Fruit fly (Drosophila melanogaster): ENCODE results near the gene Septin1.

Septin1 gene

dm6 chrX:21315852-21316251, 42.2 kb upstream of the Septin1 start, which contains the start of gene Rpt6 (continued):
- TF ChIP-seq CG34224 (GFP tag; IDR thresholded peaks at IDR 0.05; ENCODE audit: partially characterized antibody) (peak; percentile 60), CG18011 (GFP tag; optimal IDR thresholded peaks at IDR 0.05) (no peak), fd64A (GFP tag; optimal IDR thresholded peaks at IDR 0.05) (no peak), Opbp (GFP tag; IDR thresholded peaks at IDR 0.05; ENCODE audit: partially characterized antibody) (peak; percentile 80), lilli (GFP tag; optimal IDR thresholded peaks at IDR 0.05) (peak; percentile 11), pzg (GFP tag; optimal IDR thresholded peaks at IDR 0.05) (peak; percentile 80), CG33213 (GFP tag; optimal IDR thresholded peaks at IDR 0.05) (peak; percentile 20), CG16863 (GFP tag; optimal IDR thresholded peaks at IDR 0.05) (peak; percentile 9), CG16813 (GFP tag; IDR thresholded peaks at IDR 0.05; ENCODE audit: partially characterized antibody) (peak; percentile 69), knrl (GFP tag; IDR thresholded peaks at IDR 0.05; ENCODE audit: partially characterized antibody) (peak; percentile 73), nmo (GFP tag; optimal IDR thresholded peaks at IDR 0.05) (peak; percentile 31), Dref (GFP tag; IDR thresholded peaks at IDR 0.05) (peak; percentile 95), trem (tag; optimal IDR thresholded peaks at IDR 0.05) (peak; percentile 12), h (optimal IDR thresholded peaks at IDR 0.05) (no peak), CG30020 (tag; optimal IDR thresholded peaks at IDR 0.05) (peak; percentile 10), kay (GFP tag; optimal IDR thresholded peaks at IDR 0.05) (peak; percentile 12), Meics (GFP tag; optimal IDR thresholded peaks at IDR 0.05) (no peak), CG4617 (GFP tag; optimal IDR thresholded peaks at IDR 0.05; ENCODE audit: borderline replicate concordance) (peak; percentile 36), MBD-R2 (GFP tag; IDR thresholded peaks at IDR 0.05) (peak; percentile 65), Dek (tag; optimal IDR thresholded peaks at IDR 0.05) (no peak), mld (GFP tag; IDR thresholded peaks at IDR 0.05; ENCODE audit: partially characterized antibody) (peak; percentile 26; the same call in 1 of the 3 replicates), Med (GFP tag) (peak; percentile 84), amos (GFP tag; IDR thresholded peaks at IDR 0.05; ENCODE audit: partially characterized antibody) (peak; percentile 81), insv (GFP tag; optimal IDR thresholded peaks at IDR 0.05) (no peak), YL-1 (GFP tag; optimal IDR thresholded peaks at IDR 0.05) (peak; percentile 26), CG17912 (GFP tag; optimal IDR thresholded peaks at IDR 0.05) (no peak), CG2120 (GFP tag; optimal IDR thresholded peaks at IDR 0.05) (peak; percentile 23), ttk (GFP tag; IDR thresholded peaks at IDR 0.05) (no peak), E2f1 (GFP tag; IDR thresholded peaks at IDR 0.05) (no peak), hbn (GFP tag; IDR thresholded peaks at IDR 0.05; ENCODE audit: partially characterized antibody) (peak; percentile 47; the same call in 1 of the 2 replicates), stc (GFP tag; IDR thresholded peaks at IDR 0.05) (no peak), B-H2 (GFP tag; optimal IDR thresholded peaks at IDR 0.05) (peak; percentile 18), CG13624 (GFP tag; optimal IDR thresholded peaks at IDR 0.05) (peak; percentile 10), chinmo (GFP tag; IDR thresholded peaks at IDR 0.05; ENCODE audit: partially characterized antibody) (0 out of 4 replicates have a peak, but pooled peaks have one; percentile 65), sna (GFP tag; IDR thresholded peaks at IDR 0.05; ENCODE audit: partially characterized antibody) (peak; percentile 64; the same call in 1 of the 2 replicates), Sry-δ (GFP tag; optimal IDR thresholded peaks at IDR 0.05) (peak; percentile 94), Dll (GFP tag; IDR thresholded peaks at IDR 0.05; ENCODE audit: partially characterized antibody) (peak; percentile 74), CG8290 (GFP tag; optimal IDR thresholded peaks at IDR 0.05) (no peak), CG8290 (tag; optimal IDR thresholded peaks at IDR 0.05) (peak in 1 of 2 experiments; percentile 64), cas (GFP tag; IDR thresholded peaks at IDR 0.05) (no peak)

dm6 chrX:21317422-21317821, 40.7 kb upstream of the Septin1 start, which contains the start of gene CG1801:
TSS of gene CG1801 (minus strand) at chrX:21317522.
- TF ChIP-seq sens (GFP tag) (peak; percentile 9), bbx (GFP tag; IDR thresholded peaks at IDR 0.05; ENCODE audit: partially characterized antibody) (0 out of 2 replicates have a peak, but pooled peaks have one; percentile 23), HmgD (GFP tag; optimal IDR thresholded peaks at IDR 0.05) (no peak)

Measured in whole organism, embryonic.